Worm (Caenorhabditis elegans) whole organism, L2 larva: ENCODE results near the gene T03G6.1.

Experiments
- C34F6.9 ChIP-seq: fragments of 150-350 bp; optimal IDR thresholded peaks from 2 replicates; lab custom pipeline; 2014; ENCODE audit warnings: missing biosample characterization, missing genetic modification characterization
- F13H6.1 ChIP-seq: sonication (generic microtip); optimal IDR thresholded peaks from 2 replicates; lab custom pipeline; 2016; ENCODE audit warnings: missing genetic modification characterization, missing compliant biosample characterization
- Y55F3AM.14 ChIP-seq: fragments of 200-800 bp; sonication (Bioruptor generic); optimal IDR thresholded peaks from 2 replicates; lab custom pipeline; 2018; ENCODE audit warnings: mild to moderate bottlenecking, missing genetic modification characterization, missing compliant biosample characterization
- alr-1 ChIP-seq: fragments of 150-350 bp; optimal IDR thresholded peaks from 2 replicates; lab custom pipeline; 2014; ENCODE audit warnings: missing biosample characterization, missing genetic modification characterization
- aly-2 ChIP-seq: fragments of 150-350 bp; optimal IDR thresholded peaks from 2 replicates; lab custom pipeline; 2014; ENCODE audit warnings: missing biosample characterization, missing genetic modification characterization
- ama-1 ChIP-seq: fragments of 150-350 bp; optimal IDR thresholded peaks from 2 replicates; lab custom pipeline; 2018; ENCODE audit warnings: inconsistent platforms
- ceh-16 ChIP-seq: fragments of 150-350 bp; optimal IDR thresholded peaks from 2 replicates; lab custom pipeline; 2014; ENCODE audit warnings: missing biosample characterization, missing genetic modification characterization
- crh-2 ChIP-seq: sonication (generic microtip); optimal IDR thresholded peaks from 2 replicates; lab custom pipeline; 2017; ENCODE audit warnings: missing biosample characterization, missing genetic modification characterization
- elt-1 ChIP-seq: fragments of 150-350 bp; optimal IDR thresholded peaks from 2 replicates; lab custom pipeline; 2014; ENCODE audit warnings: missing biosample characterization, missing genetic modification characterization
- fos-1 ChIP-seq: fragments of 150-350 bp; optimal IDR thresholded peaks from 2 replicates; lab custom pipeline; 2014; ENCODE audit warnings: missing biosample characterization, missing genetic modification characterization
- gmeb-1 ChIP-seq: fragments of 150-350 bp; optimal IDR thresholded peaks from 2 replicates; lab custom pipeline; 2014; ENCODE audit warnings: missing biosample characterization, missing genetic modification characterization
- lin-11 ChIP-seq: fragments of 150-350 bp; sonication (generic microtip); optimal IDR thresholded peaks from 2 replicates; lab custom pipeline; 2014; ENCODE audit warnings: missing biosample characterization, missing genetic modification characterization, inconsistent platforms, mixed read lengths
- lin-13 ChIP-seq: fragments of 150-350 bp; optimal IDR thresholded peaks from 2 replicates; lab custom pipeline; 2014; ENCODE audit warnings: missing biosample characterization, missing genetic modification reagents, missing genetic modification characterization
- lin-39 ChIP-seq: fragments of 150-350 bp; optimal IDR thresholded peaks from 2 replicates; lab custom pipeline; 2014; ENCODE audit warnings: missing biosample characterization, missing genetic modification reagents, missing genetic modification characterization
- lsy-2 ChIP-seq, 2 experiments: fragments of 150-350 bp in 1 of 2; sonication (generic microtip) in 1 of 2; optimal IDR thresholded peaks; 2 replicates each; lab custom pipeline; 2014 to 2017; ENCODE audit warnings: missing biosample characterization in 2 of 2, missing genetic modification characterization in 2 of 2
- mab-5 ChIP-seq: fragments of 150-350 bp; optimal IDR thresholded peaks from 2 replicates; lab custom pipeline; 2014; ENCODE audit warnings: missing biosample characterization, missing genetic modification characterization
- mdl-1 ChIP-seq, 2 experiments: fragments of 150-350 bp in 1 of 2; sonication (generic microtip) in 1 of 2; optimal IDR thresholded peaks; 2 replicates each; lab custom pipeline; 2017; ENCODE audit warnings: missing biosample characterization in 2 of 2, missing genetic modification characterization in 2 of 2
- nhr-10 ChIP-seq: sonication (generic microtip); optimal IDR thresholded peaks from 2 replicates; lab custom pipeline; 2017; ENCODE audit warnings: missing biosample characterization, missing genetic modification characterization
- nhr-11 ChIP-seq: fragments of 150-350 bp; optimal IDR thresholded peaks from 2 replicates; lab custom pipeline; 2014; ENCODE audit warnings: missing biosample characterization, missing genetic modification characterization
- nhr-12 ChIP-seq: fragments of 150-350 bp; optimal IDR thresholded peaks from 2 replicates; lab custom pipeline; 2014; ENCODE audit warnings: missing biosample characterization, missing genetic modification characterization
- nhr-129 ChIP-seq: fragments of 150-350 bp; optimal IDR thresholded peaks from 2 replicates; lab custom pipeline; 2014; ENCODE audit warnings: missing biosample characterization, missing genetic modification characterization
- nhr-21 ChIP-seq: fragments of 150-350 bp; optimal IDR thresholded peaks from 2 replicates; lab custom pipeline; 2014; ENCODE audit warnings: missing biosample characterization, missing genetic modification characterization
- nhr-23 ChIP-seq: fragments of 150-350 bp; optimal IDR thresholded peaks from 2 replicates; lab custom pipeline; 2014; ENCODE audit warnings: missing biosample characterization, missing genetic modification reagents, missing genetic modification characterization
- nhr-6 ChIP-seq: fragments of 150-350 bp; optimal IDR thresholded peaks from 2 replicates; lab custom pipeline; 2014; ENCODE audit warnings: missing biosample characterization, missing genetic modification characterization
- peb-1 ChIP-seq: fragments of 150-350 bp; optimal IDR thresholded peaks from 2 replicates; lab custom pipeline; 2014; ENCODE audit warnings: missing biosample characterization, missing genetic modification characterization
- sem-4 ChIP-seq: fragments of 150-350 bp; optimal IDR thresholded peaks from 2 replicates; lab custom pipeline; 2014; ENCODE audit warnings: missing biosample characterization, missing genetic modification reagents, missing genetic modification characterization
- sma-3 ChIP-seq: sonication (generic microtip); optimal IDR thresholded peaks from 2 replicates; lab custom pipeline; 2016; ENCODE audit warnings: missing genetic modification reagents, missing genetic modification characterization, missing compliant biosample characterization
- sma-9 ChIP-seq, 2 experiments: fragments of 150-350 bp in 1 of 2; sonication (generic microtip) in 1 of 2; optimal IDR thresholded peaks; 2 replicates each; lab custom pipeline; 2014 to 2016; ENCODE audit warnings: missing genetic modification characterization in 2 of 2, mild to moderate bottlenecking in 1 of 2, missing biosample characterization in 1 of 2, missing compliant biosample characterization in 1 of 2, missing genetic modification reagents in 1 of 2, moderate library complexity in 1 of 2
- snpc-4 ChIP-seq: fragments of 150-350 bp; optimal IDR thresholded peaks from 2 replicates; lab custom pipeline; 2014; ENCODE audit warnings: missing biosample characterization, missing genetic modification characterization
- unc-55 ChIP-seq: fragments of 150-350 bp; sonication (generic microtip); optimal IDR thresholded peaks from 3 replicates; lab custom pipeline; 2014; ENCODE audit warnings: missing biosample characterization, missing genetic modification reagents, missing genetic modification characterization
- zag-1 ChIP-seq: fragments of 150-350 bp; optimal IDR thresholded peaks from 2 replicates; lab custom pipeline; 2014; ENCODE audit warnings: missing biosample characterization, missing genetic modification characterization
- ztf-1 ChIP-seq: fragments of 200-800 bp; sonication (Bioruptor generic); conservative IDR thresholded peaks from 2 replicates; pipeline ENCODE4 v1.3.6; 2022; ENCODE audit warnings: missing genetic modification characterization, missing compliant biosample characterization
- ztf-11 ChIP-seq: sonication (generic microtip); optimal IDR thresholded peaks from 2 replicates; lab custom pipeline; 2017; ENCODE audit warnings: missing biosample characterization, missing genetic modification characterization
- ztf-4 ChIP-seq: fragments of 150-350 bp; optimal IDR thresholded peaks from 2 replicates; lab custom pipeline; 2014; ENCODE audit warnings: missing biosample characterization, missing genetic modification characterization

The T03G6.1 gene

ce11 chrX:2596605-2597004, 11.4 kb upstream of the T03G6.1 start:
- TF ChIP-seq lsy-2 (tag; optimal IDR thresholded peaks at IDR 0.05; lab: Kevin White, UChicago) (peak in 1 of 2 experiments; percentile 52), nhr-21 (peak; percentile 59), sma-9 (GFP tag; optimal IDR thresholded peaks at IDR 0.05; lab: Kevin White, UChicago) (peak; percentile 36), sma-9 (tag; optimal IDR thresholded peaks at IDR 0.05; lab: Kevin White, UChicago) (no peak), nhr-6 (tag; lab: Kevin White, UChicago) (peak; percentile 57), ceh-16 (tag; lab: Kevin White, UChicago) (no peak), crh-2 (peak; percentile 8), nhr-12 (tag; lab: Kevin White, UChicago) (no peak), lin-11 (tag; lab: Kevin White, UChicago) (no peak), alr-1 (tag; lab: Kevin White, UChicago) (no peak)

- TF ChIP-seq lin-11 (tag; lab: Kevin White, UChicago) (peak; percentile 1), elt-1 (tag; lab: Kevin White, UChicago) (no peak), sma-3 (GFP tag; lab: Kevin White, UChicago) (peak; percentile 5), lsy-2 (tag; optimal IDR thresholded peaks at IDR 0.05; lab: Kevin White, UChicago) (peak; percentile 52 to 76), mab-5 (tag; lab: Kevin White, UChicago) (peak; percentile 26), nhr-11 (no peak), sem-4 (tag; lab: Kevin White, UChicago) (peak; percentile 5), lin-13 (GFP tag; lab: Kevin White, UChicago) (peak; percentile 41), nhr-6 (tag; lab: Kevin White, UChicago) (peak; percentile 76), F13H6.1 (peak; percentile 90), sma-9 (GFP tag; optimal IDR thresholded peaks at IDR 0.05; lab: Kevin White, UChicago) (peak; percentile 78), sma-9 (tag; optimal IDR thresholded peaks at IDR 0.05; lab: Kevin White, UChicago) (no peak), zag-1 (tag; lab: Kevin White, UChicago) (peak; percentile 86), snpc-4 (tag; lab: Kevin White, UChicago) (peak; percentile 37), gmeb-1 (tag; lab: Kevin White, UChicago) (no peak), C34F6.9 (tag; lab: Kevin White, UChicago) (peak; percentile 78), peb-1 (tag; lab: Kevin White, UChicago) (no peak), Y55F3AM.14 (GFP tag; lab: Kevin White, UChicago) (peak; percentile 49), lin-39 (tag; lab: Kevin White, UChicago) (no peak), nhr-10 (tag; lab: Kevin White, UChicago) (no peak), mdl-1 (tag; optimal IDR thresholded peaks at IDR 0.05; lab: Kevin White, UChicago) (peak in 1 of 2 experiments; percentile 56), nhr-23 (no peak), fos-1 (peak; percentile 28), ztf-4 (peak; percentile 75), crh-2 (peak; percentile 66), ceh-16 (tag; lab: Kevin White, UChicago) (no peak), ztf-1 (GFP tag; lab: Robert Waterston, UW) (no peak), aly-2 (no peak), unc-55 (peak; percentile 84), nhr-129 (peak; percentile 81), alr-1 (tag; lab: Kevin White, UChicago) (no peak)
Observed at ce11 chrX:2598833-2599279, 9.2 kb upstream of the T03G6.1 start.

- TF ChIP-seq ztf-11 (tag; lab: Kevin White, UChicago) (no peak), nhr-21 (no peak), ama-1 (lab: Kevin White, UChicago) (no peak), aly-2 (no peak), nhr-6 (tag; lab: Kevin White, UChicago) (no peak), ztf-4 (no peak), mab-5 (tag; lab: Kevin White, UChicago) (peak; percentile 58), nhr-129 (no peak), F13H6.1 (peak; percentile 4), C34F6.9 (tag; lab: Kevin White, UChicago) (peak; percentile 1), nhr-23 (no peak)
- TF ChIP-seq, all 48 proteins: peak for 3
Observed at ce11 chrX:2601025-2601705, 6.9 kb upstream of the T03G6.1 start.

- TF ChIP-seq alr-1 (tag; lab: Kevin White, UChicago): no peak
- peak; percentile 5 for TF ChIP-seq ama-1 (lab: Kevin White, UChicago)
- TF ChIP-seq lin-39 (tag; lab: Kevin White, UChicago): no peak
- TF ChIP-seq nhr-6 (tag; lab: Kevin White, UChicago): no peak
- TF ChIP-seq lsy-2 (tag; optimal IDR thresholded peaks at IDR 0.05; lab: Kevin White, UChicago): peak in 1 of 2 experiments; percentile 46
- TF ChIP-seq unc-55: peak; percentile 90
- no peak for TF ChIP-seq nhr-23
- TF ChIP-seq C34F6.9 (tag; lab: Kevin White, UChicago): peak; percentile 13
- TF ChIP-seq sma-9 (GFP tag; optimal IDR thresholded peaks at IDR 0.05; lab: Kevin White, UChicago): peak; percentile 54
- no peak for TF ChIP-seq sma-9 (tag; optimal IDR thresholded peaks at IDR 0.05; lab: Kevin White, UChicago)
- TF ChIP-seq mab-5 (tag; lab: Kevin White, UChicago): peak; percentile 55
- peak; percentile 22 for TF ChIP-seq Y55F3AM.14 (GFP tag; lab: Kevin White, UChicago)
- no peak for TF ChIP-seq ztf-1 (GFP tag; lab: Robert Waterston, UW)
Observed at ce11 chrX:2604358-2605016, 3.5 kb upstream of the T03G6.1 start.
